Fruit fly (Drosophila melanogaster): Measurements from ENCODE around the gene mRpS30.

mRpS30 gene

DNA sequence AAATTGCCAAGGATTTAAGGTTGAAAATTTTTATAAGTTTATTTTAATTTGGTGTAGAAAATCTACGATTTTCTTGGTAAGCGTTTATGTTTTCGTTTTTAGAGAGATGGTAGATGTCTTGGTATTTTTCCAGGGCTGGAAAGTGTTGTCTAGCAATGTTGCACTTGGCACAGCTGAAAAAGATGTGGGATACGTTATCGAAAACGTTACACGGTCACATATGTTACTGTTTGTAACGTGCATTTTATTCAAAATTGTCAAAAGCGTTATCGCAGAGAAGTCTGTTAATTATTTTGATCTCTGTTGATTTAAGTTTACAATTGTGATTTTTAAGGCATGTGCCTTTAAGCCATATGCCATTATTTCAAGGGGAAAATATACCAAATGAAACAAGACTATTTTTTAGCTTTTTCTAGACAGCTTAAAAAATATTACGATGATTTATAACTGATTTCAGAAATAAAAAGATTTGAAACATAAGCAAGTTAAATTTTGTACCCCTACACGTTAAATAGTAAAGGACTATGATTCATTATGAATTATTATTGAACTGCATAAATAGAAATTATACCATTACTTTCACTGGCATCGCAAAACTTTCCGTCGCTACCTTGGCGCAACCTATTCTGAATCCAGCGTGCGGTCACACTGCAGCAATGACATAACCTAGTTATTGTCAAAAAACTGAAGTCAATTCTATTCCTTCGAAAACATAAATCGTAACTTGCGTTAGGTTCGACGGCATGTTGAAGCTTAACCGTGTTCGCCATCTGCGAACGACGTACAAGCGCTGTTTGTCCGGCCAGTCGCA lies at the start of gene mRpS30, which contains the start of gene Paf-AHalpha:
mRpS30 (plus strand) TSS at position 619 of the 811 bp plus-strand sequence.
Paf-AHalpha (minus strand) TSS at position 155 of the 811 bp plus-strand sequence.
- TF ChIP-seq CG12768 (GFP tag; optimal IDR thresholded peaks at IDR 0.05) (no peak), ovo (GFP tag; optimal IDR thresholded peaks at IDR 0.05) (no peak), CG5204 (GFP tag; optimal IDR thresholded peaks at IDR 0.05) (no peak), CG1620 (GFP tag; optimal IDR thresholded peaks at IDR 0.05) (no peak), bab1 (GFP tag; optimal IDR thresholded peaks at IDR 0.05) (peak; percentile 45), CG11617 (GFP tag; optimal IDR thresholded peaks at IDR 0.05) (no peak), Mnt (GFP tag; optimal IDR thresholded peaks at IDR 0.05) (no peak)

dm6 chrX:15737110-15737509 lies 48.7 kb upstream of the mRpS30 start, which contains the start of gene Arp6:
Gene Arp6 (minus strand): TSS chrX:15737120.
- TF ChIP-seq CG33017 (tag; optimal IDR thresholded peaks at IDR 0.05) (no peak), ovo (GFP tag; optimal IDR thresholded peaks at IDR 0.05) (no peak), CG12768 (GFP tag; optimal IDR thresholded peaks at IDR 0.05) (no peak), cic (GFP tag; optimal IDR thresholded peaks at IDR 0.05) (no peak), CG14711 (tag; optimal IDR thresholded peaks at IDR 0.05) (no peak), cnc (optimal IDR thresholded peaks at IDR 0.05) (no peak), Hr96 (GFP tag; optimal IDR thresholded peaks at IDR 0.05) (no peak), CG1620 (GFP tag; optimal IDR thresholded peaks at IDR 0.05) (no peak)

dm6 chrX:15738890-15739550 lies 46.8 kb upstream of the mRpS30 start, which contains the start of the genes CG11679 and CG8206:
Gene CG11679 (minus strand): TSS chrX:15738954.
Gene CG8206 (plus strand): TSS chrX:15739230.
- peak; percentile 16 for TF ChIP-seq ovo (GFP tag; optimal IDR thresholded peaks at IDR 0.05)
- TF ChIP-seq kay (GFP tag; ENCODE audit: borderline replicate concordance) = no peak
- TF ChIP-seq CG11617 (GFP tag; optimal IDR thresholded peaks at IDR 0.05) = peak; percentile 58
- peak; percentile 11 for TF ChIP-seq CG33017 (tag; optimal IDR thresholded peaks at IDR 0.05)
- TF ChIP-seq CG7045 (GFP tag; optimal IDR thresholded peaks at IDR 0.05) = no peak
- TF ChIP-seq cnc (optimal IDR thresholded peaks at IDR 0.05) = no peak
- TF ChIP-seq toe (GFP tag; optimal IDR thresholded peaks at IDR 0.05) = peak; percentile 71
- TF ChIP-seq Mnt (GFP tag; optimal IDR thresholded peaks at IDR 0.05) = peak; percentile 85
- TF ChIP-seq bab1 (GFP tag; optimal IDR thresholded peaks at IDR 0.05) = peak; percentile 75
- TF ChIP-seq CG5204 (GFP tag; optimal IDR thresholded peaks at IDR 0.05) = no peak
- peak; percentile 40 for TF ChIP-seq Crg-1 (GFP tag; optimal IDR thresholded peaks at IDR 0.05)
- peak; percentile 61 for TF ChIP-seq CG7101 (tag; optimal IDR thresholded peaks at IDR 0.05)
- peak; percentile 45 for TF ChIP-seq pad (GFP tag; optimal IDR thresholded peaks at IDR 0.05)
- peak; percentile 11 for TF ChIP-seq tj (GFP tag; optimal IDR thresholded peaks at IDR 0.05)
- TF ChIP-seq CG12768 (GFP tag; optimal IDR thresholded peaks at IDR 0.05) = no peak
- TF ChIP-seq Clk (GFP tag; optimal IDR thresholded peaks at IDR 0.05) = no peak
- TF ChIP-seq CG1620 (GFP tag; optimal IDR thresholded peaks at IDR 0.05) = peak; percentile 71
- TF ChIP-seq CG14711 (tag; optimal IDR thresholded peaks at IDR 0.05) = peak; percentile 53
- TF ChIP-seq Hr96 (GFP tag; optimal IDR thresholded peaks at IDR 0.05) = peak; percentile 75
- TF ChIP-seq cic (GFP tag; optimal IDR thresholded peaks at IDR 0.05) = peak; percentile 24

DNA sequence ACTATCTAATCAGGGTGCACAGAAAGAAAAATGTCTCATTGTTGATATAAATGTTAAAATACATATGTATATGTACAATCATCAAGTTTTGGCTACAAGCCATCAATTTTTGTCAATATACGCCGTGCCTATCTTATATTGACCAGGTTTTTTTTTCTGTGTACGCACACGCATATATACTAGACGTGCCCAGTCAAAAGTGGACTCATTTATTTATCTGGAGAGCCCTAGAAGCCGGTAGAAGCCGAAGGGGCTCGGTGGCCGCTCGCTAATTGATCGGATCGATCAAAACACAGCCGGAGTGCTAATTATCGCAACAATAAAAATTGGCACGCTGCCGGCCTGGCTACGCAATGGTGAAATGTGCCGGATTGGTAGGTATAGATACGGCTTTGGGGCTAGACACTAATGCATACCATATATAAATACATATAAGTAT lies 45.5 kb upstream of the mRpS30 start:
- no peak for TF ChIP-seq ovo (GFP tag; optimal IDR thresholded peaks at IDR 0.05)
- TF ChIP-seq Crg-1 (GFP tag; optimal IDR thresholded peaks at IDR 0.05) = peak; percentile 7
- peak; percentile 44 for TF ChIP-seq cic (GFP tag; optimal IDR thresholded peaks at IDR 0.05)
- TF ChIP-seq Mnt (GFP tag; optimal IDR thresholded peaks at IDR 0.05) = peak; percentile 48
- TF ChIP-seq kay (GFP tag; ENCODE audit: borderline replicate concordance) = no peak
- TF ChIP-seq Hr96 (GFP tag; optimal IDR thresholded peaks at IDR 0.05) = no peak
- TF ChIP-seq CG7101 (tag; optimal IDR thresholded peaks at IDR 0.05) = peak; percentile 87
- TF ChIP-seq cnc (optimal IDR thresholded peaks at IDR 0.05) = no peak
- TF ChIP-seq CG7045 (GFP tag; optimal IDR thresholded peaks at IDR 0.05) = peak; percentile 31
- peak; percentile 76 for TF ChIP-seq CG11617 (GFP tag; optimal IDR thresholded peaks at IDR 0.05)
- peak; percentile 78 for TF ChIP-seq CG14711 (tag; optimal IDR thresholded peaks at IDR 0.05)
- TF ChIP-seq toe (GFP tag; optimal IDR thresholded peaks at IDR 0.05) = no peak
- peak; percentile 46 for TF ChIP-seq pad (GFP tag; optimal IDR thresholded peaks at IDR 0.05)
- TF ChIP-seq Clk (GFP tag; optimal IDR thresholded peaks at IDR 0.05) = peak; percentile 14
- TF ChIP-seq CG12768 (GFP tag; optimal IDR thresholded peaks at IDR 0.05) = peak; percentile 63
- TF ChIP-seq CG1620 (GFP tag; optimal IDR thresholded peaks at IDR 0.05) = no peak
- no peak for TF ChIP-seq tj (GFP tag; optimal IDR thresholded peaks at IDR 0.05)
- TF ChIP-seq CG5204 (GFP tag; optimal IDR thresholded peaks at IDR 0.05) = no peak
- peak; percentile 69 for TF ChIP-seq CG33017 (tag; optimal IDR thresholded peaks at IDR 0.05)
- TF ChIP-seq bab1 (GFP tag; optimal IDR thresholded peaks at IDR 0.05) = peak; percentile 19

- TF ChIP-seq ovo (GFP tag; optimal IDR thresholded peaks at IDR 0.05) (no peak), Hr96 (GFP tag; optimal IDR thresholded peaks at IDR 0.05) (no peak), toe (GFP tag; optimal IDR thresholded peaks at IDR 0.05) (no peak), CG12768 (GFP tag; optimal IDR thresholded peaks at IDR 0.05) (no peak), Clk (GFP tag; optimal IDR thresholded peaks at IDR 0.05) (no peak), CG1620 (GFP tag; optimal IDR thresholded peaks at IDR 0.05) (no peak), CG7101 (tag; optimal IDR thresholded peaks at IDR 0.05) (peak; percentile 31), kay (GFP tag; ENCODE audit: borderline replicate concordance) (no peak), bab1 (GFP tag; optimal IDR thresholded peaks at IDR 0.05) (no peak), CG11617 (GFP tag; optimal IDR thresholded peaks at IDR 0.05) (no peak), Mnt (GFP tag; optimal IDR thresholded peaks at IDR 0.05) (no peak), cic (GFP tag; optimal IDR thresholded peaks at IDR 0.05) (no peak), pad (GFP tag; optimal IDR thresholded peaks at IDR 0.05) (no peak), tj (GFP tag; optimal IDR thresholded peaks at IDR 0.05) (peak; percentile 5), CG14711 (tag; optimal IDR thresholded peaks at IDR 0.05) (peak; percentile 33), CG7045 (GFP tag; optimal IDR thresholded peaks at IDR 0.05) (no peak), CG5204 (GFP tag; optimal IDR thresholded peaks at IDR 0.05) (no peak), CG33017 (tag; optimal IDR thresholded peaks at IDR 0.05) (no peak), Crg-1 (GFP tag; optimal IDR thresholded peaks at IDR 0.05) (no peak), cnc (optimal IDR thresholded peaks at IDR 0.05) (peak; percentile 97 to 100)
Measured at dm6 chrX:15740881-15741280, 45.0 kb upstream of the mRpS30 start.
